Fruit fly (Drosophila melanogaster): ENCODE measurements around the gene myo.

The myo gene

DNA sequence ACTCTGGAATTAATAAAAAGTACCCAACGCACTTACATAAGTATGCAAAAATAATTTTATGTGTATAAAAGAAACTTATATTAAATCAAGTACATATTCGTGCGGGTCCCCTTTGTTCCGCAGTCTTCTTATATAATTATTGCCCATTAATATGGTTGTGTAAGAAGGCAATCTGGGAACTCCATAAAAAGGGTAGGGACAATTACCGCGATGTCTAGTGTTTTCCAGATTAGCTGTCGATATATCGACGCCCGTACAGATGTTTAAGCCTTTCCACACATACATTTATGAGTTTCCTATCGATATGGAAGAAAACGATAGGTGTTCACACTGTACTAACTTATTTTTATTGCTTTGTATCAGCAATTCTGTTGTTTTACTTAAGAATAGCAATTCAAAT, 783 bp upstream of the myo start (continued):
- TF ChIP-seq ato (GFP tag; IDR thresholded peaks at IDR 0.05; ENCODE audit: partially characterized antibody) = no peak
- TF ChIP-seq ash1 (GFP tag; optimal IDR thresholded peaks at IDR 0.05) = no peak
- TF ChIP-seq prd (optimal IDR thresholded peaks at IDR 0.05) = no peak
- TF ChIP-seq prd (GFP tag; IDR thresholded peaks at IDR 0.05) = no peak
- TF ChIP-seq CG10147 (GFP tag; optimal IDR thresholded peaks at IDR 0.05) = peak; percentile 41
- TF ChIP-seq CG12155 (GFP tag; optimal IDR thresholded peaks at IDR 0.05) = peak; percentile 25
- TF ChIP-seq ATbp (GFP tag; optimal IDR thresholded peaks at IDR 0.05) = no peak
- peak; percentile 21 for TF ChIP-seq dm (GFP tag; optimal IDR thresholded peaks at IDR 0.05)
- no peak for TF ChIP-seq CG10274 (GFP tag; optimal IDR thresholded peaks at IDR 0.05)
- TF ChIP-seq bbx (GFP tag; IDR thresholded peaks at IDR 0.05; ENCODE audit: partially characterized antibody) = peak; percentile 98
- TF ChIP-seq pum (GFP tag; optimal IDR thresholded peaks at IDR 0.05) = no peak
- TF ChIP-seq CG33557 (GFP tag; optimal IDR thresholded peaks at IDR 0.05) = no peak
- TF ChIP-seq Sry-β (GFP tag; optimal IDR thresholded peaks at IDR 0.05) = no peak
- TF ChIP-seq CG10565 (GFP tag; optimal IDR thresholded peaks at IDR 0.05) = no peak
- TF ChIP-seq CG7271 (tag; optimal IDR thresholded peaks at IDR 0.05) = no peak
- TF ChIP-seq ttk (GFP tag; IDR thresholded peaks at IDR 0.05) = no peak
- TF ChIP-seq sc (optimal IDR thresholded peaks at IDR 0.05) = no peak
- peak; percentile 0 for TF ChIP-seq sc (GFP tag; optimal IDR thresholded peaks at IDR 0.05)
- TF ChIP-seq CG17186 (GFP tag; optimal IDR thresholded peaks at IDR 0.05) = peak; percentile 34
- TF ChIP-seq CG2678 (tag; optimal IDR thresholded peaks at IDR 0.05) = no peak
- peak; percentile 33 for TF ChIP-seq CG8089 (GFP tag; optimal IDR thresholded peaks at IDR 0.05)
- peak; percentile 37 for TF ChIP-seq trem (tag; optimal IDR thresholded peaks at IDR 0.05)
- no peak for TF ChIP-seq CG6272 (GFP tag; IDR thresholded peaks at IDR 0.05)
- TF ChIP-seq mam (GFP tag; optimal IDR thresholded peaks at IDR 0.05) = peak; percentile 59
- no peak for TF ChIP-seq z (GFP tag; IDR thresholded peaks at IDR 0.05)
- no peak for TF ChIP-seq CG9215 (GFP tag; IDR thresholded peaks at IDR 0.05)
- no peak for TF ChIP-seq CG10366 (GFP tag; IDR thresholded peaks at IDR 0.05)
- TF ChIP-seq cad (GFP tag; optimal IDR thresholded peaks at IDR 0.05) = peak; percentile 4
- peak; percentile 15 for TF ChIP-seq Dad (GFP tag; optimal IDR thresholded peaks at IDR 0.05)
- TF ChIP-seq pfk (GFP tag; optimal IDR thresholded peaks at IDR 0.05) = peak; percentile 46
- no peak for TF ChIP-seq insv (GFP tag; optimal IDR thresholded peaks at IDR 0.05)
- no peak for TF ChIP-seq CG18476 (GFP tag; optimal IDR thresholded peaks at IDR 0.05)
- peak; percentile 96 for TF ChIP-seq row (GFP tag; IDR thresholded peaks at IDR 0.05)
- no peak for TF ChIP-seq ara (GFP tag; IDR thresholded peaks at IDR 0.05)
- TF ChIP-seq GATAe (GFP tag; conservative IDR thresholded peaks at IDR 0.05) = no peak; the same call in 1 of the 2 replicates
- TF ChIP-seq CG1647 (GFP tag; optimal IDR thresholded peaks at IDR 0.05) = no peak
- no peak for TF ChIP-seq Ssrp (tag; optimal IDR thresholded peaks at IDR 0.05)
- TF ChIP-seq CkIIα-i1 (GFP tag; IDR thresholded peaks at IDR 0.05) = no peak
- TF ChIP-seq CG15479 (GFP tag; optimal IDR thresholded peaks at IDR 0.05) = no peak
- TF ChIP-seq CG10462 (GFP tag; optimal IDR thresholded peaks at IDR 0.05) = no peak
- TF ChIP-seq ase (GFP tag; IDR thresholded peaks at IDR 0.05) = no peak
- peak; percentile 44 to 99 for TF ChIP-seq Pdp1 (GFP tag; optimal IDR thresholded peaks at IDR 0.05)
- TF ChIP-seq Eip74EF (GFP tag; optimal IDR thresholded peaks at IDR 0.05) = no peak
- peak; percentile 41 for TF ChIP-seq Dip3 (GFP tag; optimal IDR thresholded peaks at IDR 0.05)
- no peak for TF ChIP-seq HLH4C (GFP tag; IDR thresholded peaks at IDR 0.05; ENCODE audit: partially characterized antibody)
- TF ChIP-seq Elba2 (GFP tag; optimal IDR thresholded peaks at IDR 0.05) = no peak
- no peak for TF ChIP-seq shn (GFP tag; optimal IDR thresholded peaks at IDR 0.05)
- no peak for TF ChIP-seq CG11456 (GFP tag; IDR thresholded peaks at IDR 0.05)
- TF ChIP-seq Optix (GFP tag; IDR thresholded peaks at IDR 0.05) = no peak
- no peak for TF ChIP-seq CG6683 (GFP tag; optimal IDR thresholded peaks at IDR 0.05)
- TF ChIP-seq CG13775 (GFP tag; optimal IDR thresholded peaks at IDR 0.05) = no peak
- TF ChIP-seq gcm (GFP tag; optimal IDR thresholded peaks at IDR 0.05) = peak; percentile 47
